Worm (Caenorhabditis elegans): Measurements from ENCODE around the gene C30A5.10.

C30A5.10 gene

ce11 chrIII:8242809-8243208 lies 33.1 kb upstream of the C30A5.10 start, which contains the start of gene C02F5.12:
Gene C02F5.12 (minus strand): TSS chrIII:8243029.
- TF ChIP-seq sea-2 (GFP tag; optimal IDR thresholded peaks at IDR 0.05) (no peak), daf-12 (tag; optimal IDR thresholded peaks at IDR 0.05) (no peak), elt-1 (tag; optimal IDR thresholded peaks at IDR 0.05) (no peak), nhr-28 (tag; optimal IDR thresholded peaks at IDR 0.05) (no peak), ceh-16 (tag; optimal IDR thresholded peaks at IDR 0.05) (no peak), fkh-10 (GFP tag; optimal IDR thresholded peaks at IDR 0.05) (no peak), nhr-25 (tag; optimal IDR thresholded peaks at IDR 0.05) (peak; percentile 26), mml-1 (tag; optimal IDR thresholded peaks at IDR 0.05) (no peak), nfya-1 (tag; optimal IDR thresholded peaks at IDR 0.05; ENCODE audit: insufficient read depth) (peak; percentile 59), egl-5 (tag; optimal IDR thresholded peaks at IDR 0.05) (no peak), nhr-237 (tag; optimal IDR thresholded peaks at IDR 0.05) (no peak), elt-2 (tag; optimal IDR thresholded peaks at IDR 0.05) (peak; percentile 43), aly-2 (tag; optimal IDR thresholded peaks at IDR 0.05) (no peak), nhr-67 (tag; optimal IDR thresholded peaks at IDR 0.05) (no peak), ama-1 (optimal IDR thresholded peaks at IDR 0.05) (peak; percentile 80), nhr-11 (tag; optimal IDR thresholded peaks at IDR 0.05) (no peak), nhr-23 (tag; optimal IDR thresholded peaks at IDR 0.05) (peak; percentile 17), ztf-4 (tag; optimal IDR thresholded peaks at IDR 0.05) (no peak), mdl-1 (tag; optimal IDR thresholded peaks at IDR 0.05) (no peak), hmg-11 (tag; optimal IDR thresholded peaks at IDR 0.05) (peak; percentile 24), pha-4 (tag; optimal IDR thresholded peaks at IDR 0.05) (peak; percentile 72), lsy-12 (tag; optimal IDR thresholded peaks at IDR 0.05) (peak; percentile 4), pqm-1 (tag; optimal IDR thresholded peaks at IDR 0.05) (peak; percentile 22), ceh-9 (tag; optimal IDR thresholded peaks at IDR 0.05) (no peak)

ce11 chrIII:8240948-8241347 lies 31.3 kb upstream of the C30A5.10 start:
- TF ChIP-seq lsy-12 (tag; optimal IDR thresholded peaks at IDR 0.05) (no peak), ceh-82 (tag; optimal IDR thresholded peaks at IDR 0.05) (no peak), ceh-28 (tag; optimal IDR thresholded peaks at IDR 0.05) (no peak), nhr-12 (tag; optimal IDR thresholded peaks at IDR 0.05) (no peak), ztf-4 (tag; optimal IDR thresholded peaks at IDR 0.05) (no peak), ceh-16 (tag; optimal IDR thresholded peaks at IDR 0.05) (no peak), nhr-67 (tag; optimal IDR thresholded peaks at IDR 0.05) (no peak), ama-1 (optimal IDR thresholded peaks at IDR 0.05) (no peak), mdl-1 (tag; optimal IDR thresholded peaks at IDR 0.05) (no peak), nhr-28 (tag; optimal IDR thresholded peaks at IDR 0.05) (no peak), nhr-43 (tag; optimal IDR thresholded peaks at IDR 0.05; ENCODE audit: poor library complexity, severe bottlenecking) (no peak), nhr-237 (tag; optimal IDR thresholded peaks at IDR 0.05) (no peak), elt-1 (tag; optimal IDR thresholded peaks at IDR 0.05) (no peak), lin-39 (tag; optimal IDR thresholded peaks at IDR 0.05) (no peak), fkh-2 (tag; optimal IDR thresholded peaks at IDR 0.05) (no peak), eor-1 (tag; optimal IDR thresholded peaks at IDR 0.05) (no peak), fos-1 (tag; optimal IDR thresholded peaks at IDR 0.05) (no peak), R02D3.7 (tag; optimal IDR thresholded peaks at IDR 0.05) (no peak)

DNA sequence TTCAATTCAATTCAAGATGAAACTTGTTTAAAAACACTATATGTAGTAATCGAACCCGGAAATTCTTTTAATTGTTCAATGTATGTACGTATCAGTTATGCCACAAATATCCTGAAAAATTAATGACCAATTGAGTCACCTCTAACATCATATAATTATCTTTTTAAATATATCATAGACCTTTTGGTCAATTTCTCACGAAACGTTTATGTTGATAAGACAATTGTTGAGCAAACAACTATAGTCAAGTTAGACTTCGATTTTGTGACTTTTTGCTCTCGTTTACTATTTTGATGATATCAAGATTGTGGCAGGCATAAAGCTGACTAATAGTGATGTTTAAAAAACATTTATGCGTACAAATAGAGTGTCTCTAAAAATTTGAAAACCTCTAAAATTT lies 30.6 kb upstream of the C30A5.10 start:
- no peak for TF ChIP-seq ztf-4 (tag; optimal IDR thresholded peaks at IDR 0.05)
- peak; percentile 83 for TF ChIP-seq pqm-1 (tag; optimal IDR thresholded peaks at IDR 0.05)
- peak; percentile 57 for TF ChIP-seq elt-2 (tag; optimal IDR thresholded peaks at IDR 0.05)
- no peak for TF ChIP-seq nhr-25 (tag; optimal IDR thresholded peaks at IDR 0.05)

- TF ChIP-seq elt-2 (tag; optimal IDR thresholded peaks at IDR 0.05) = peak; percentile 35
- no peak for TF ChIP-seq nhr-43 (tag; optimal IDR thresholded peaks at IDR 0.05; ENCODE audit: poor library complexity, severe bottlenecking)
- TF ChIP-seq pqm-1 (tag; optimal IDR thresholded peaks at IDR 0.05) = peak; percentile 39
- peak; percentile 21 for TF ChIP-seq pha-4 (tag; optimal IDR thresholded peaks at IDR 0.05)
Observed at ce11 chrIII:8239325-8239724, 29.6 kb upstream of the C30A5.10 start, which contains the start of gene tsp-1. Gene tsp-1 (minus strand): TSS chrIII:8239423.

ce11 chrIII:8237827-8238226 lies 28.2 kb upstream of the C30A5.10 start, which contains the start of gene tsp-2:
Gene tsp-2 (minus strand): TSS chrIII:8237935.
- TF ChIP-seq nhr-67 (tag; optimal IDR thresholded peaks at IDR 0.05) = no peak
- peak; percentile 86 for TF ChIP-seq pqm-1 (tag; optimal IDR thresholded peaks at IDR 0.05)
- TF ChIP-seq elt-2 (tag; optimal IDR thresholded peaks at IDR 0.05) = peak; percentile 86
- TF ChIP-seq pha-4 (tag; optimal IDR thresholded peaks at IDR 0.05) = peak; percentile 69
- no peak for TF ChIP-seq snpc-4 (tag; optimal IDR thresholded peaks at IDR 0.05)
- TF ChIP-seq nhr-28 (tag; optimal IDR thresholded peaks at IDR 0.05) = no peak
- peak; percentile 49 for TF ChIP-seq jun-1 (tag; optimal IDR thresholded peaks at IDR 0.05)
